Fruit fly (Drosophila melanogaster) whole organism, adult: ENCODE results near the gene Cdc42.

Experiments used
- CG12768 ChIP-seq: fragments of 200-800 bp; sonication (Bioruptor generic); optimal IDR thresholded peaks from 2 replicates; lab custom pipeline; 2017; ENCODE audit warnings: missing biosample characterization, missing genetic modification characterization, mild to moderate bottlenecking, moderate library complexity, missing genetic modification reagents
- CG33017 ChIP-seq: fragments of 200-800 bp; sonication (Bioruptor generic); optimal IDR thresholded peaks from 2 replicates; lab custom pipeline; 2018; ENCODE audit warnings: missing biosample characterization, mild to moderate bottlenecking, missing genetic modification characterization, moderate library complexity
- CG7045 ChIP-seq: fragments of 200-800 bp; sonication (Bioruptor generic); optimal IDR thresholded peaks from 2 replicates; lab custom pipeline; 2017; ENCODE audit warnings: missing biosample characterization, mild to moderate bottlenecking, missing genetic modification characterization
- Crg-1 ChIP-seq: fragments of 200-800 bp; sonication (Bioruptor generic); optimal IDR thresholded peaks from 2 replicates; lab custom pipeline; 2016; ENCODE audit warnings: missing biosample characterization, missing genetic modification characterization
- Hr96 ChIP-seq: fragments of 200-800 bp; sonication (Bioruptor generic); optimal IDR thresholded peaks from 2 replicates; lab custom pipeline; 2016; ENCODE audit warnings: missing biosample characterization, missing genetic modification characterization
- cnc ChIP-seq, 2 experiments: fragments of >200 bp; optimal IDR thresholded peaks; 2 replicates each; lab custom pipeline; 2017
- ovo ChIP-seq: fragments of 200-800 bp; sonication (Bioruptor generic); optimal IDR thresholded peaks from 2 replicates; lab custom pipeline; 2016; ENCODE audit warnings: missing biosample characterization, missing genetic modification characterization
- pad ChIP-seq: fragments of 200-800 bp; sonication (Bioruptor generic); optimal IDR thresholded peaks from 3 replicates; lab custom pipeline; 2017; ENCODE audit warnings: missing biosample characterization, missing genetic modification characterization, mild to moderate bottlenecking, moderate library complexity, missing genetic modification reagents
- tj ChIP-seq: fragments of 200-800 bp; sonication (Bioruptor generic); optimal IDR thresholded peaks from 3 replicates; lab custom pipeline; 2017; ENCODE audit warnings: missing biosample characterization, mild to moderate bottlenecking, missing genetic modification characterization, moderate library complexity

dm6 chrX:19675662-19676061 lies 21.2 kb upstream of the Cdc42 start, which contains the start of gene et:
- TF ChIP-seq Crg-1: no peak
- TF ChIP-seq Hr96 (GFP tag; lab: Kevin White, UChicago): no peak
- TF ChIP-seq tj (GFP tag; lab: Kevin White, UChicago): no peak
- TF ChIP-seq pad (GFP tag; lab: Kevin White, UChicago): no peak
- TF ChIP-seq CG7045 (GFP tag; lab: Kevin White, UChicago): no peak
- no peak for TF ChIP-seq ovo
- TF ChIP-seq cnc (optimal IDR thresholded peaks at IDR 0.05; lab: Kevin White, UChicago): no peak
- TF ChIP-seq CG12768 (GFP tag; lab: Kevin White, UChicago): no peak
- TF ChIP-seq CG33017 (tag; lab: Kevin White, UChicago): no peak
